Fruit fly (Drosophila melanogaster): Measurements from ENCODE around the gene Srp72.

Gene Srp72

dm6 chr3R:20551487-20552079 is 36.9 kb upstream of the Srp72 start:
- TF ChIP-seq CG8159 (tag; optimal IDR thresholded peaks at IDR 0.05) = no peak
- TF ChIP-seq CG14655 (GFP tag; optimal IDR thresholded peaks at IDR 0.05) = no peak
- TF ChIP-seq CG12605 (GFP tag; IDR thresholded peaks at IDR 0.05) = peak; percentile 37; the same call in 1 of the 2 replicates
- no peak for TF ChIP-seq CG8301 (tag; optimal IDR thresholded peaks at IDR 0.05)

- no peak for TF ChIP-seq D1 (tag; optimal IDR thresholded peaks at IDR 0.05)
- no peak for TF ChIP-seq CG14655 (GFP tag; optimal IDR thresholded peaks at IDR 0.05)
- no peak for TF ChIP-seq Ets98B (GFP tag; IDR thresholded peaks at IDR 0.05)
- no peak for TF ChIP-seq CG12605 (GFP tag; IDR thresholded peaks at IDR 0.05)
- TF ChIP-seq Pif1A (GFP tag; optimal IDR thresholded peaks at IDR 0.05) = no peak
- TF ChIP-seq CG32121 (GFP tag; IDR thresholded peaks at IDR 0.05) = no peak
- no peak for TF ChIP-seq Snoo (tag; optimal IDR thresholded peaks at IDR 0.05)
- no peak for TF ChIP-seq CG8301 (tag; optimal IDR thresholded peaks at IDR 0.05)
Observed at dm6 chr3R:20552093-20552492, 36.4 kb upstream of the Srp72 start, which contains the start of gene Stat92E. Gene Stat92E (minus strand): TSS chr3R:20552311.

- TF ChIP-seq CG10348 (GFP tag; IDR thresholded peaks at IDR 0.05) = no peak
- no peak for TF ChIP-seq CG8301 (tag; optimal IDR thresholded peaks at IDR 0.05)
- TF ChIP-seq CG17806 (tag; optimal IDR thresholded peaks at IDR 0.05) = no peak
- no peak for TF ChIP-seq CG34367 (tag; optimal IDR thresholded peaks at IDR 0.05)
- no peak for TF ChIP-seq Pif1B (GFP tag; optimal IDR thresholded peaks at IDR 0.05)
Observed at dm6 chr3R:20554300-20554699, 34.2 kb upstream of the Srp72 start, which contains the start of gene att-ORFB. Gene att-ORFB (minus strand): TSS chr3R:20554400.

dm6 chr3R:20555023-20555422 is 33.5 kb upstream of the Srp72 start:
- TF ChIP-seq CG8159 (tag; optimal IDR thresholded peaks at IDR 0.05) (no peak), CG12605 (GFP tag; IDR thresholded peaks at IDR 0.05) (no peak), CG32121 (GFP tag; IDR thresholded peaks at IDR 0.05) (0 out of 2 replicates have a peak, but pooled peaks have one; percentile 31), Snoo (tag; optimal IDR thresholded peaks at IDR 0.05) (no peak), CG4496 (GFP tag; IDR thresholded peaks at IDR 0.05) (no peak), CG34367 (tag; optimal IDR thresholded peaks at IDR 0.05) (no peak), CG17806 (tag; optimal IDR thresholded peaks at IDR 0.05) (no peak), D1 (tag; optimal IDR thresholded peaks at IDR 0.05) (no peak), gl (tag; optimal IDR thresholded peaks at IDR 0.05) (no peak), Pif1A (GFP tag; optimal IDR thresholded peaks at IDR 0.05) (peak; percentile 27), Ets98B (GFP tag; IDR thresholded peaks at IDR 0.05) (no peak), CG13204 (GFP tag; optimal IDR thresholded peaks at IDR 0.05) (no peak), CG10348 (GFP tag; IDR thresholded peaks at IDR 0.05) (no peak), CG15710 (tag; optimal IDR thresholded peaks at IDR 0.05) (no peak), Pif1B (GFP tag; optimal IDR thresholded peaks at IDR 0.05) (peak; percentile 4), fd96Ca (GFP tag; IDR thresholded peaks at IDR 0.05) (no peak), rn (GFP tag; IDR thresholded peaks at IDR 0.05) (no peak), CG9948 (tag; optimal IDR thresholded peaks at IDR 0.05) (no peak), EcR (GFP tag; optimal IDR thresholded peaks at IDR 0.05) (no peak), CG14655 (GFP tag; optimal IDR thresholded peaks at IDR 0.05) (peak; percentile 25), CG8301 (tag; optimal IDR thresholded peaks at IDR 0.05) (peak; percentile 22)

dm6 chr3R:20555720-20556280 is 32.7 kb upstream of the Srp72 start:
- TF ChIP-seq Ets98B (GFP tag; IDR thresholded peaks at IDR 0.05) (no peak), CG12605 (GFP tag; IDR thresholded peaks at IDR 0.05) (no peak), EcR (GFP tag; optimal IDR thresholded peaks at IDR 0.05) (no peak), rn (GFP tag; IDR thresholded peaks at IDR 0.05) (no peak), CG9948 (tag; optimal IDR thresholded peaks at IDR 0.05) (no peak), Snoo (tag; optimal IDR thresholded peaks at IDR 0.05) (no peak), CG17806 (tag; optimal IDR thresholded peaks at IDR 0.05) (no peak), CG15710 (tag; optimal IDR thresholded peaks at IDR 0.05) (no peak), CG8301 (tag; optimal IDR thresholded peaks at IDR 0.05) (no peak), Pif1B (GFP tag; optimal IDR thresholded peaks at IDR 0.05) (no peak), CG34367 (tag; optimal IDR thresholded peaks at IDR 0.05) (no peak), CG8159 (tag; optimal IDR thresholded peaks at IDR 0.05) (no peak), CG13204 (GFP tag; optimal IDR thresholded peaks at IDR 0.05) (no peak), CG14655 (GFP tag; optimal IDR thresholded peaks at IDR 0.05) (no peak), fd96Ca (GFP tag; IDR thresholded peaks at IDR 0.05) (no peak), CG10348 (GFP tag; IDR thresholded peaks at IDR 0.05) (no peak), CG32121 (GFP tag; IDR thresholded peaks at IDR 0.05) (no peak), Pif1A (GFP tag; optimal IDR thresholded peaks at IDR 0.05) (no peak), CG4496 (GFP tag; IDR thresholded peaks at IDR 0.05) (no peak)

dm6 chr3R:20556281-20557113 is 32.0 kb upstream of the Srp72 start:
- peak; percentile 67 for TF ChIP-seq CG32121 (GFP tag; IDR thresholded peaks at IDR 0.05)
- TF ChIP-seq gl (tag; optimal IDR thresholded peaks at IDR 0.05) = peak; percentile 91
- TF ChIP-seq CG15710 (tag; optimal IDR thresholded peaks at IDR 0.05) = peak; percentile 67
- TF ChIP-seq CG34367 (tag; optimal IDR thresholded peaks at IDR 0.05) = peak; percentile 42
- peak; percentile 62 for TF ChIP-seq CG9948 (tag; optimal IDR thresholded peaks at IDR 0.05)
- peak; percentile 71 for TF ChIP-seq CG12605 (GFP tag; IDR thresholded peaks at IDR 0.05)
- TF ChIP-seq CG8301 (tag; optimal IDR thresholded peaks at IDR 0.05) = peak; percentile 67
- TF ChIP-seq CG10348 (GFP tag; IDR thresholded peaks at IDR 0.05) = peak; percentile 54
- no peak for TF ChIP-seq rn (GFP tag; IDR thresholded peaks at IDR 0.05)
- TF ChIP-seq Pif1B (GFP tag; optimal IDR thresholded peaks at IDR 0.05) = peak; percentile 9
- peak; percentile 46 for TF ChIP-seq EcR (GFP tag; optimal IDR thresholded peaks at IDR 0.05)
- TF ChIP-seq CG8159 (tag; optimal IDR thresholded peaks at IDR 0.05) = peak; percentile 70
- peak; percentile 81 for TF ChIP-seq Ets98B (GFP tag; IDR thresholded peaks at IDR 0.05)
- TF ChIP-seq CG4496 (GFP tag; IDR thresholded peaks at IDR 0.05) = peak; percentile 82
- peak; percentile 65 for TF ChIP-seq CG17806 (tag; optimal IDR thresholded peaks at IDR 0.05)
- peak; percentile 86 for TF ChIP-seq CG13204 (GFP tag; optimal IDR thresholded peaks at IDR 0.05)
- TF ChIP-seq D1 (tag; optimal IDR thresholded peaks at IDR 0.05) = no peak
- TF ChIP-seq fd96Ca (GFP tag; IDR thresholded peaks at IDR 0.05) = peak; percentile 70
- TF ChIP-seq Pif1A (GFP tag; optimal IDR thresholded peaks at IDR 0.05) = peak; percentile 60
- TF ChIP-seq Snoo (tag; optimal IDR thresholded peaks at IDR 0.05) = peak; percentile 47
- peak; percentile 78 for TF ChIP-seq CG14655 (GFP tag; optimal IDR thresholded peaks at IDR 0.05)

Data from whole organism, pupa.